Fruit fly (Drosophila melanogaster): ENCODE results near the gene CG3609.

Gene CG3609

DNA sequence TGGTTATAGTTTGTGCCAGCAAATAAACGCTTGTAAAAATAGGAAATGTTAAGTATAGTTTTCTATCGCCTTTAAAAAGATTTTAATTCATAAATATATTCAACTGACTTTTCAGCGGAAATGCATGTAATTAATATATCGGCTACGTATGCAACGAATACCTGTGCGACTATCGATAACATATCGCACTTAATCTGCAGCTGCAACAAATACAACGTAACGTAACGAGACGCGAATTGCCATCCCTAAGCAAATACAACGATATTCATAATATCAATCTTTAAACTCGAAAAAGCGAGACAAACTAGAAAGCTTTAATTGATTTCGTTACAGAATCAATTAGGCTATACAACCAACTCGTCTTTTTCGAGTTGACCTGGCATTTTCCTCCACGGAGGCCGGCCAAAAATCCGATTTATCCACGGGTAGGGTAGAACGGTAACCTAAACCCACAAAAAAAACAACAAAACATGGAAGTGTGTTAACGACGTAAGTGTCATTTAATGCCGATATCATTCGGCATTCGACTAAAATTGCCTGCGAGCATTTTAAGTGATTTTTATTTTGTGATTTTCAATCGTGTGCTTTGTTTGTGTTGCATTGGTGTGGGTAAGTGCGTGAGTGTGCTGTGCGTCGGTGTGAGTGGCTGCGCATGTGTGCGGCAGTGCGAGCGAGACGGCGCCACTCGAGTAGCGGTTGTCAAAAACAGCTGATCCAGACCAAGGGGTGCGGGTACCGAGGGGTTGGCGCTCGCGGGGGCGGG, 1.4 kb upstream of the CG3609 start, which contains the start of gene Atxn7 (continued):
- TF ChIP-seq CG18476 (GFP tag; optimal IDR thresholded peaks at IDR 0.05) = no peak
- TF ChIP-seq dpn (GFP tag; optimal IDR thresholded peaks at IDR 0.05) = peak in 1 of 2 experiments; percentile 57
- TF ChIP-seq Gug (GFP tag; IDR thresholded peaks at IDR 0.05) = no peak; the same call in 3 of the 4 replicates
- TF ChIP-seq CG3847 (GFP tag; IDR thresholded peaks at IDR 0.05) = peak; percentile 36; the same call in 1 of the 2 replicates
- TF ChIP-seq nerfin-1 (tag; optimal IDR thresholded peaks at IDR 0.05) = peak; percentile 58
- TF ChIP-seq HmgZ (tag; optimal IDR thresholded peaks at IDR 0.05) = peak; percentile 87
- TF ChIP-seq ftz-f1 (GFP tag; optimal IDR thresholded peaks at IDR 0.05) = no peak
- peak; percentile 76 for TF ChIP-seq Rfx (GFP tag; IDR thresholded peaks at IDR 0.05)
- peak; percentile 65 for TF ChIP-seq CG9817 (tag; optimal IDR thresholded peaks at IDR 0.05)
- TF ChIP-seq dysf (GFP tag; IDR thresholded peaks at IDR 0.05) = peak; percentile 46; the same call in 2 of the 3 replicates
- TF ChIP-seq z (GFP tag; IDR thresholded peaks at IDR 0.05) = no peak
- peak; percentile 58 for TF ChIP-seq Adf1 (GFP tag; IDR thresholded peaks at IDR 0.05)
- no peak for TF ChIP-seq CG11093 (GFP tag; IDR thresholded peaks at IDR 0.05)
- peak; percentile 53; the same call in 1 of the 2 replicates for TF ChIP-seq seq (GFP tag; IDR thresholded peaks at IDR 0.05)
- TF ChIP-seq CG17568 (GFP tag; optimal IDR thresholded peaks at IDR 0.05) = no peak
- TF ChIP-seq B-H1 (GFP tag; IDR thresholded peaks at IDR 0.05) = no peak
- peak; percentile 42; the same call in 1 of the 2 replicates for TF ChIP-seq Awh (GFP tag; IDR thresholded peaks at IDR 0.05)
- peak; percentile 68; the same call in 1 of the 2 replicates for TF ChIP-seq CG5953 (GFP tag; IDR thresholded peaks at IDR 0.05)
- TF ChIP-seq H15 (GFP tag; IDR thresholded peaks at IDR 0.05) = peak; percentile 11; the same call in 1 of the 3 replicates
- peak; percentile 32 for TF ChIP-seq CG34376 (GFP tag; optimal IDR thresholded peaks at IDR 0.05)
- TF ChIP-seq nom (GFP tag; optimal IDR thresholded peaks at IDR 0.05) = peak; percentile 48
- TF ChIP-seq CG1647 (GFP tag; optimal IDR thresholded peaks at IDR 0.05) = peak; percentile 32
- TF ChIP-seq Mes4 (GFP tag; optimal IDR thresholded peaks at IDR 0.05) = peak; percentile 73
- peak; percentile 97 for TF ChIP-seq Med (GFP tag)
- TF ChIP-seq pita (GFP tag; optimal IDR thresholded peaks at IDR 0.05) = no peak
- peak; percentile 70 for TF ChIP-seq MTF-1 (GFP tag; optimal IDR thresholded peaks at IDR 0.05; ENCODE audit: borderline replicate concordance)
- peak; percentile 96 for TF ChIP-seq CG6791 (GFP tag; IDR thresholded peaks at IDR 0.05; ENCODE audit: partially characterized antibody)
- peak; percentile 98 for TF ChIP-seq Bgb (GFP tag; IDR thresholded peaks at IDR 0.05; ENCODE audit: partially characterized antibody)
- peak; percentile 52 for TF ChIP-seq so (GFP tag; IDR thresholded peaks at IDR 0.05)
- 0 out of 2 replicates have a peak, but pooled peaks have one; percentile 11 for TF ChIP-seq Nf-YA (GFP tag; IDR thresholded peaks at IDR 0.05)
- TF ChIP-seq toy (GFP tag; IDR thresholded peaks at IDR 0.05) = no peak
- no peak for TF ChIP-seq aop (GFP tag; IDR thresholded peaks at IDR 0.05)
- peak; percentile 77 for TF ChIP-seq CG12219 (GFP tag; optimal IDR thresholded peaks at IDR 0.05)
- peak; percentile 59; the same call in 1 of the 2 replicates for TF ChIP-seq HLH3B (GFP tag; IDR thresholded peaks at IDR 0.05)
- peak; percentile 73 for TF ChIP-seq Mad (GFP tag; optimal IDR thresholded peaks at IDR 0.05)
- peak; percentile 27 for TF ChIP-seq gfzf (GFP tag; optimal IDR thresholded peaks at IDR 0.05)
- TF ChIP-seq CG14860 (GFP tag; IDR thresholded peaks at IDR 0.05; ENCODE audit: partially characterized antibody) = peak; percentile 82
- peak; percentile 72 for TF ChIP-seq CG1233 (GFP tag; optimal IDR thresholded peaks at IDR 0.05)
- TF ChIP-seq HLH4C (GFP tag; IDR thresholded peaks at IDR 0.05; ENCODE audit: partially characterized antibody) = peak; percentile 95
- peak; percentile 82 for TF ChIP-seq sna (GFP tag; IDR thresholded peaks at IDR 0.05; ENCODE audit: partially characterized antibody)
- no peak for TF ChIP-seq CG8765 (GFP tag; IDR thresholded peaks at IDR 0.05)
- peak; percentile 97 for TF ChIP-seq CG7963 (GFP tag; IDR thresholded peaks at IDR 0.05; ENCODE audit: partially characterized antibody)
- peak; percentile 71 for TF ChIP-seq fd64A (GFP tag; optimal IDR thresholded peaks at IDR 0.05)
- peak; percentile 60; the same call in 2 of the 3 replicates for TF ChIP-seq Optix (GFP tag; IDR thresholded peaks at IDR 0.05)
- TF ChIP-seq tup (GFP tag; optimal IDR thresholded peaks at IDR 0.05) = no peak
- peak; percentile 6 for TF ChIP-seq Side (GFP tag; optimal IDR thresholded peaks at IDR 0.05)
- peak; percentile 69 for TF ChIP-seq Lhr (GFP tag; optimal IDR thresholded peaks at IDR 0.05)
- TF ChIP-seq Sox100B (GFP tag; optimal IDR thresholded peaks at IDR 0.05) = peak; percentile 72
